Fruit fly (Drosophila melanogaster) whole organism, embryonic: Measurements from ENCODE around the gene CG3726.
A peak's percentile ranks its signal among the peaks of the same experiment; 100 is the strongest.

Experiments used
- BEAF-32 ChIP-seq: fragments of 200-800 bp; sonication (Bioruptor generic); optimal IDR thresholded peaks from 3 replicates; lab custom pipeline; 2017; ENCODE audit warnings: missing biosample characterization, missing genetic modification characterization, mild to moderate bottlenecking, moderate library complexity, missing genetic modification reagents
- Bgb ChIP-seq: fragments of 200-800 bp; sonication (Bioruptor generic); IDR thresholded peaks from 2 replicates; pipeline ENCODE4 v1.3.6; 2022; ENCODE audit warnings: missing biosample characterization, missing genetic modification characterization; ENCODE audit not compliant: partially characterized antibody
- CG10565 ChIP-seq: fragments of 200-800 bp; sonication (Bioruptor generic); optimal IDR thresholded peaks from 3 replicates; lab custom pipeline; 2016; ENCODE audit warnings: missing biosample characterization, mild to moderate bottlenecking, missing genetic modification characterization
- CG11504 ChIP-seq: fragments of 200-800 bp; sonication (Bioruptor generic); optimal IDR thresholded peaks from 3 replicates; lab custom pipeline; 2019; ENCODE audit warnings: missing biosample characterization, mild to moderate bottlenecking, missing genetic modification characterization, moderate library complexity
- CG1233 ChIP-seq: fragments of 200-800 bp; sonication (Bioruptor generic); optimal IDR thresholded peaks from 4 replicates; lab custom pipeline; 2018; ENCODE audit warnings: missing biosample characterization, mild to moderate bottlenecking, missing genetic modification characterization
- CG12769 ChIP-seq: fragments of 200-800 bp; sonication (Bioruptor generic); optimal IDR thresholded peaks from 2 replicates; lab custom pipeline; 2019; ENCODE audit warnings: missing biosample characterization, mild to moderate bottlenecking, missing genetic modification characterization, moderate library complexity
- CG15269 ChIP-seq: fragments of 200-800 bp; sonication (Bioruptor generic); optimal IDR thresholded peaks from 2 replicates; lab custom pipeline; 2018; ENCODE audit warnings: missing biosample characterization, mild to moderate bottlenecking, missing genetic modification characterization, moderate library complexity
- CG15514 ChIP-seq: fragments of 200-800 bp; sonication (Bioruptor generic); optimal IDR thresholded peaks from 3 replicates; lab custom pipeline; 2017; ENCODE audit warnings: missing biosample characterization, missing genetic modification characterization, mild to moderate bottlenecking, moderate library complexity, missing genetic modification reagents
- CG2116 ChIP-seq: fragments of 200-800 bp; sonication (Bioruptor generic); optimal IDR thresholded peaks from 3 replicates; lab custom pipeline; 2018; ENCODE audit warnings: missing biosample characterization, mild to moderate bottlenecking, missing genetic modification characterization
- CG2678 ChIP-seq: fragments of 200-800 bp; sonication (Bioruptor generic); optimal IDR thresholded peaks from 3 replicates; lab custom pipeline; 2019; ENCODE audit warnings: missing biosample characterization, mild to moderate bottlenecking, missing genetic modification characterization, moderate library complexity
- CG2875 ChIP-seq: fragments of 200-800 bp; sonication (Bioruptor generic); optimal IDR thresholded peaks from 2 replicates; lab custom pipeline; 2017; ENCODE audit warnings: missing biosample characterization, mild to moderate bottlenecking, missing genetic modification characterization, missing genetic modification reagents
- CG31365 ChIP-seq: fragments of 200-800 bp; sonication (Bioruptor generic); optimal IDR thresholded peaks from 2 replicates; lab custom pipeline; 2018; ENCODE audit warnings: missing biosample characterization, mild to moderate bottlenecking, missing genetic modification characterization
- CG33213 ChIP-seq: fragments of 200-800 bp; sonication (Bioruptor generic); optimal IDR thresholded peaks from 3 replicates; lab custom pipeline; 2016; ENCODE audit warnings: missing biosample characterization, missing genetic modification characterization
- CG34376 ChIP-seq: fragments of 200-800 bp; sonication (Bioruptor generic); optimal IDR thresholded peaks from 2 replicates; lab custom pipeline; 2018; ENCODE audit warnings: missing biosample characterization, mild to moderate bottlenecking, missing genetic modification characterization
- CG3847 ChIP-seq: fragments of 200-800 bp; sonication (Bioruptor generic); IDR thresholded peaks from 2 replicates; pipeline ENCODE4 v1.3.6; 2022; ENCODE audit warnings: missing biosample characterization, missing genetic modification characterization
- CG3995 ChIP-seq: fragments of 200-800 bp; sonication (Bioruptor generic); optimal IDR thresholded peaks from 3 replicates; lab custom pipeline; 2016; ENCODE audit warnings: missing biosample characterization, missing genetic modification characterization
- CG6854 ChIP-seq: fragments of 200-800 bp; sonication (Bioruptor generic); optimal IDR thresholded peaks from 3 replicates; lab custom pipeline; 2017; ENCODE audit warnings: missing biosample characterization, mild to moderate bottlenecking, missing genetic modification characterization
- CG8290 ChIP-seq, 3 experiments: fragments of 200-800 bp; sonication (Bioruptor generic); optimal IDR thresholded peaks; 2 replicates each; lab custom pipeline; 2016 to 2019; ENCODE audit warnings: missing biosample characterization in 3 of 3, missing genetic modification characterization in 3 of 3, mild to moderate bottlenecking in 2 of 3, moderate library complexity in 1 of 3
- CG9437 ChIP-seq: fragments of 200-800 bp; sonication (Bioruptor generic); optimal IDR thresholded peaks from 2 replicates; lab custom pipeline; 2018; ENCODE audit warnings: missing biosample characterization, mild to moderate bottlenecking, missing genetic modification characterization
- CoRest ChIP-seq: fragments of 200-800 bp; sonication (Bioruptor generic); optimal IDR thresholded peaks from 3 replicates; lab custom pipeline; 2018; ENCODE audit warnings: missing biosample characterization, mild to moderate bottlenecking, missing genetic modification characterization, moderate library complexity
- CrebB ChIP-seq: fragments of 200-800 bp; sonication (Bioruptor generic); optimal IDR thresholded peaks from 3 replicates; lab custom pipeline; 2018; ENCODE audit warnings: missing biosample characterization, mild to moderate bottlenecking, missing genetic modification characterization
- Dek ChIP-seq: fragments of 200-800 bp; sonication (Bioruptor generic); optimal IDR thresholded peaks from 3 replicates; lab custom pipeline; 2019; ENCODE audit warnings: missing biosample characterization, mild to moderate bottlenecking, missing genetic modification characterization, moderate library complexity
- Dll ChIP-seq: fragments of 200-800 bp; sonication (Bioruptor generic); IDR thresholded peaks from 4 replicates; pipeline ENCODE4 v1.3.6; 2022; ENCODE audit warnings: missing biosample characterization, missing genetic modification characterization; ENCODE audit not compliant: partially characterized antibody
- Dp ChIP-seq: fragments of 200-800 bp; sonication (Bioruptor generic); optimal IDR thresholded peaks from 2 replicates; lab custom pipeline; 2018; ENCODE audit warnings: missing biosample characterization, mild to moderate bottlenecking, missing genetic modification characterization, moderate library complexity
- Elba2 ChIP-seq: fragments of 200-800 bp; sonication (Bioruptor generic); optimal IDR thresholded peaks from 3 replicates; lab custom pipeline; 2016; ENCODE audit warnings: missing biosample characterization, missing genetic modification characterization
- Fer1 ChIP-seq: fragments of 200-800 bp; sonication (Bioruptor generic); optimal IDR thresholded peaks from 2 replicates; lab custom pipeline; 2017; ENCODE audit warnings: missing biosample characterization, mild to moderate bottlenecking, missing genetic modification characterization
- Jarid2 ChIP-seq: fragments of 200-800 bp; sonication (Bioruptor generic); optimal IDR thresholded peaks from 3 replicates; lab custom pipeline; 2017; ENCODE audit warnings: mild to moderate bottlenecking, missing biosample characterization, missing genetic modification reagents, missing genetic modification characterization
- Kr ChIP-seq: fragments of 200-800 bp; sonication (Bioruptor generic); optimal IDR thresholded peaks from 2 replicates; lab custom pipeline; 2017; ENCODE audit warnings: missing biosample characterization, mild to moderate bottlenecking, missing genetic modification characterization
- MBD-R2 ChIP-seq: fragments of 200-800 bp; sonication (Bioruptor generic); IDR thresholded peaks from 2 replicates; pipeline ENCODE4 v1.3.6; 2022; ENCODE audit warnings: missing biosample characterization, missing genetic modification characterization
- Stat92E ChIP-seq, 3 experiments: fragments of >200 bp in 2 of 3; fragments of 200-800 bp in 1 of 3; sonication (Bioruptor generic) in 1 of 3; optimal IDR thresholded peaks; 2 replicates each; lab custom pipeline; 2017 to 2019; ENCODE audit warnings: missing biosample characterization in 3 of 3, missing genetic modification characterization in 3 of 3, mild to moderate bottlenecking in 1 of 3, moderate library complexity in 1 of 3
- al ChIP-seq: fragments of 200-800 bp; sonication (Bioruptor generic); IDR thresholded peaks from 2 replicates; pipeline ENCODE4 v1.3.6; 2022; ENCODE audit warnings: missing biosample characterization, missing genetic modification characterization
- btn ChIP-seq: fragments of 200-800 bp; sonication (Bioruptor generic); optimal IDR thresholded peaks from 2 replicates; lab custom pipeline; 2016; ENCODE audit warnings: missing biosample characterization, missing genetic modification characterization
- caup ChIP-seq: fragments of 200-800 bp; sonication (Bioruptor generic); optimal IDR thresholded peaks from 3 replicates; lab custom pipeline; 2017; ENCODE audit warnings: missing biosample characterization, mild to moderate bottlenecking, missing genetic modification characterization, moderate library complexity; ENCODE audit not compliant: severe bottlenecking
- crol ChIP-seq: fragments of 200-800 bp; sonication (Bioruptor generic); IDR thresholded peaks from 2 replicates; pipeline ENCODE4 v1.3.6; 2022; ENCODE audit warnings: missing biosample characterization, missing genetic modification characterization
- crp ChIP-seq, 2 experiments: fragments of 200-800 bp; sonication (Bioruptor generic); optimal IDR thresholded peaks; 2 replicates in 1 of 2; 3 replicates in 1 of 2; lab custom pipeline; 2017; ENCODE audit warnings: missing biosample characterization in 2 of 2, missing genetic modification characterization in 2 of 2, mild to moderate bottlenecking in 1 of 2, moderate library complexity in 1 of 2
- gce ChIP-seq: fragments of 200-800 bp; sonication (Bioruptor generic); IDR thresholded peaks from 3 replicates; pipeline ENCODE4 v1.3.6; 2022; ENCODE audit warnings: missing biosample characterization, missing genetic modification characterization
- hkb ChIP-seq, 2 experiments: fragments of 200-800 bp in 1 of 2; fragments of >200 bp in 1 of 2; sonication (Bioruptor generic) in 1 of 2; IDR thresholded peaks in 1 of 2; optimal IDR thresholded peaks in 1 of 2; 2 replicates each; pipeline versions ENCODE4 v1.3.6 to Lab custom; 2017 to 2022; ENCODE audit warnings: missing biosample characterization in 1 of 2, missing genetic modification characterization in 1 of 2
- lab ChIP-seq: fragments of 200-800 bp; sonication (Bioruptor generic); optimal IDR thresholded peaks from 3 replicates; lab custom pipeline; 2017; ENCODE audit warnings: missing biosample characterization, missing genetic modification characterization, mild to moderate bottlenecking, moderate library complexity, missing genetic modification reagents
- nom ChIP-seq: fragments of 200-800 bp; sonication (Bioruptor generic); optimal IDR thresholded peaks from 2 replicates; lab custom pipeline; 2017; ENCODE audit warnings: missing biosample characterization, missing genetic modification characterization, mild to moderate bottlenecking, moderate library complexity, missing genetic modification reagents
- pho ChIP-seq: fragments of 200-800 bp; sonication (Bioruptor generic); optimal IDR thresholded peaks from 2 replicates; lab custom pipeline; 2016; ENCODE audit warnings: missing biosample characterization, missing genetic modification characterization
- pros ChIP-seq: fragments of 200-800 bp; sonication (Bioruptor generic); optimal IDR thresholded peaks from 3 replicates; lab custom pipeline; 2019; ENCODE audit warnings: missing biosample characterization, mild to moderate bottlenecking, missing genetic modification characterization, moderate library complexity
- sd ChIP-seq: fragments of 200-800 bp; sonication (Bioruptor generic); optimal IDR thresholded peaks from 3 replicates; lab custom pipeline; 2018; ENCODE audit warnings: missing biosample characterization, mild to moderate bottlenecking, missing genetic modification characterization, moderate library complexity
- sens ChIP-seq: fragments of 200-800 bp; sonication (Bioruptor generic); peaks from one replicate; lab custom pipeline; 2016; ENCODE audit warnings: missing biosample characterization, missing genetic modification characterization
- sqz ChIP-seq: fragments of 200-800 bp; sonication (Bioruptor generic); optimal IDR thresholded peaks from 3 replicates; lab custom pipeline; 2018; ENCODE audit warnings: missing biosample characterization, mild to moderate bottlenecking, missing genetic modification characterization
- wdn ChIP-seq: fragments of 200-800 bp; sonication (Bioruptor generic); IDR thresholded peaks from 2 replicates; pipeline ENCODE4 v1.3.6; 2022; ENCODE audit warnings: missing biosample characterization, missing genetic modification characterization
- z ChIP-seq: fragments of 200-800 bp; sonication (Bioruptor generic); IDR thresholded peaks from 3 replicates; pipeline ENCODE4 v1.3.6; 2022; ENCODE audit warnings: missing biosample characterization, missing genetic modification characterization

CG3726 gene

dm6 chrX:5916494-5917309 lies at the start of gene CG3726, which contains the start of gene Shmt:
CG3726 (plus strand) TSS chrX:5917097.
Shmt (minus strand) TSS chrX:5916797.
- TF ChIP-seq pros (GFP tag; lab: Kevin White, UChicago) (no peak), CG6854 (GFP tag; lab: Kevin White, UChicago) (peak; percentile 21), wdn (GFP tag; lab: Robert Waterston, UW) (no peak), CG34376 (GFP tag; lab: Kevin White, UChicago) (peak; percentile 5), caup (GFP tag; lab: Kevin White, UChicago) (peak; percentile 9), MBD-R2 (GFP tag; lab: Robert Waterston, UW) (peak; percentile 22), sqz (GFP tag; lab: Kevin White, UChicago) (peak; percentile 37), CG10565 (GFP tag; lab: Kevin White, UChicago) (no peak), sd (tag; lab: Kevin White, UChicago) (peak; percentile 23), Bgb (GFP tag; lab: Robert Waterston, UW) (peak; percentile 34; the same call in 1 of the 2 replicates), CG3847 (GFP tag; lab: Robert Waterston, UW) (peak; percentile 41; the same call in 1 of the 2 replicates), CG8290 (GFP tag; optimal IDR thresholded peaks at IDR 0.05; lab: Kevin White, UChicago) (no peak), CG8290 (tag; optimal IDR thresholded peaks at IDR 0.05; lab: Kevin White, UChicago) (peak in 1 of 2 experiments; percentile 40), lab (GFP tag; lab: Kevin White, UChicago) (peak; percentile 42), hkb (optimal IDR thresholded peaks at IDR 0.05; lab: Kevin White, UChicago) (peak; percentile 1), hkb (GFP tag; IDR thresholded peaks at IDR 0.05; lab: Robert Waterston, UW) (no peak), CG1233 (GFP tag; lab: Kevin White, UChicago) (peak; percentile 20), BEAF-32 (peak; percentile 45), CG15269 (tag; lab: Kevin White, UChicago) (peak; percentile 8), Elba2 (GFP tag; lab: Kevin White, UChicago) (no peak), CG3995 (GFP tag; lab: Kevin White, UChicago) (no peak), pho (GFP tag; lab: Kevin White, UChicago) (no peak), gce (GFP tag; lab: Robert Waterston, UW) (0 out of 3 replicates have a peak, but pooled peaks have one; percentile 9), CG15514 (peak; percentile 45), sens (GFP tag; lab: Kevin White, UChicago) (no peak), Kr (GFP tag; lab: Kevin White, UChicago) (no peak), CG12769 (tag; lab: Kevin White, UChicago) (peak; percentile 49), crp (GFP tag; optimal IDR thresholded peaks at IDR 0.05; lab: Kevin White, UChicago) (peak; percentile 5 to 90), CG11504 (tag; lab: Kevin White, UChicago) (peak; percentile 100), nom (peak; percentile 57), CG31365 (tag; lab: Kevin White, UChicago) (no peak), Jarid2 (peak; percentile 87), Dll (GFP tag; lab: Robert Waterston, UW) (no peak), Fer1 (GFP tag; lab: Kevin White, UChicago) (peak; percentile 42), Dp (GFP tag; lab: Kevin White, UChicago) (peak; percentile 75), CG2116 (GFP tag; lab: Kevin White, UChicago) (peak; percentile 43), z (peak; percentile 68; the same call in 1 of the 3 replicates), CoRest (tag; lab: Kevin White, UChicago) (peak; percentile 4), CG9437 (GFP tag; lab: Kevin White, UChicago) (peak; percentile 81), CG2875 (GFP tag; lab: Kevin White, UChicago) (no peak), CG2678 (tag; lab: Kevin White, UChicago) (peak; percentile 10), CrebB (tag; lab: Kevin White, UChicago) (peak; percentile 24), Stat92E (GFP tag; optimal IDR thresholded peaks at IDR 0.05; lab: Kevin White, UChicago) (peak in 1 of 3 experiments; percentile 36), Dek (tag; lab: Kevin White, UChicago) (no peak), crol (GFP tag; lab: Robert Waterston, UW) (no peak), CG33213 (GFP tag; lab: Kevin White, UChicago) (no peak), btn (GFP tag; lab: Kevin White, UChicago) (no peak), al (GFP tag; lab: Robert Waterston, UW) (no peak)
